Worm (Caenorhabditis elegans) whole organism, early embryonic: ENCODE measurements around the gene clec-219.
"Not testable (repeated sequence)": the region's sequence is repeated elsewhere in the genome, so short reads cannot be mapped to it uniquely, and the experiment has no call there.

Experiments used
- B0310.2 ChIP-seq: sonication (generic microtip); optimal IDR thresholded peaks from 2 replicates; lab custom pipeline; 2016; ENCODE audit warnings: mild to moderate bottlenecking, missing genetic modification characterization, missing compliant biosample characterization
- F13C5.2 ChIP-seq: sonication (generic microtip); optimal IDR thresholded peaks from 2 replicates; lab custom pipeline; 2017; ENCODE audit warnings: mild to moderate bottlenecking, missing genetic modification characterization, inconsistent platforms, missing compliant biosample characterization
- aly-1 ChIP-seq: sonication (generic microtip); optimal IDR thresholded peaks from 2 replicates; lab custom pipeline; 2016; ENCODE audit warnings: missing genetic modification characterization, missing compliant biosample characterization
- ama-1 ChIP-seq: fragments of 150-350 bp; optimal IDR thresholded peaks from 2 replicates; lab custom pipeline; 2014
- ceh-13 ChIP-seq: fragments of 200-800 bp; sonication (Bioruptor generic); optimal IDR thresholded peaks from 2 replicates; lab custom pipeline; 2018; ENCODE audit warnings: mild to moderate bottlenecking, missing genetic modification characterization, missing compliant biosample characterization
- ceh-36 ChIP-seq: sonication (generic microtip); optimal IDR thresholded peaks from 2 replicates; lab custom pipeline; 2016; ENCODE audit warnings: missing genetic modification characterization, inconsistent platforms, missing compliant biosample characterization
- ets-7 ChIP-seq: sonication (generic microtip); optimal IDR thresholded peaks from 2 replicates; lab custom pipeline; 2016; ENCODE audit warnings: missing genotype, missing genetic modification characterization, missing compliant biosample characterization
- flt-1 ChIP-seq: fragments of 200-800 bp; sonication (Bioruptor generic); IDR thresholded peaks from 2 replicates; pipeline ENCODE4 v1.3.6; 2022; ENCODE audit warnings: missing genetic modification characterization, missing compliant biosample characterization
- hmbx-1 ChIP-seq: sonication (generic microtip); optimal IDR thresholded peaks from 2 replicates; lab custom pipeline; 2016; ENCODE audit warnings: mild to moderate bottlenecking, missing genetic modification characterization, missing compliant biosample characterization
- hmg-4 ChIP-seq: fragments of 200-800 bp; sonication (Bioruptor generic); optimal IDR thresholded peaks from 2 replicates; lab custom pipeline; 2018; ENCODE audit warnings: mild to moderate bottlenecking, missing genetic modification characterization, missing compliant biosample characterization
- hnd-1 ChIP-seq: sonication (generic microtip); optimal IDR thresholded peaks from 2 replicates; lab custom pipeline; 2016; ENCODE audit warnings: missing genetic modification characterization, missing compliant biosample characterization
- pes-1 ChIP-seq: fragments of 200-800 bp; sonication (Bioruptor generic); IDR thresholded peaks from 2 replicates; pipeline ENCODE4 v1.3.6; 2022; ENCODE audit warnings: missing genetic modification reagents, missing genetic modification characterization, missing compliant biosample characterization
- scrt-1 ChIP-seq: fragments of 200-800 bp; sonication (Bioruptor generic); IDR thresholded peaks from 2 replicates; pipeline ENCODE4 v1.3.6; 2022; ENCODE audit warnings: missing genetic modification characterization, missing compliant biosample characterization
- sea-1 ChIP-seq: fragments of 200-800 bp; sonication (Bioruptor generic); conservative IDR thresholded peaks from 2 replicates; pipeline ENCODE4 v1.3.6; 2022; ENCODE audit warnings: missing genetic modification characterization, missing compliant biosample characterization
- tbx-11 ChIP-seq: fragments of 200-800 bp; sonication (Bioruptor generic); IDR thresholded peaks from 2 replicates; pipeline ENCODE4 v1.3.6; 2022; ENCODE audit warnings: missing genetic modification characterization, missing compliant biosample characterization
- tbx-37 ChIP-seq: fragments of 200-800 bp; sonication (Bioruptor generic); conservative IDR thresholded peaks from 2 replicates; pipeline ENCODE4 v1.3.6; 2022; ENCODE audit warnings: missing genetic modification reagents, missing genetic modification characterization, missing compliant biosample characterization
- tra-4 ChIP-seq: sonication (generic microtip); optimal IDR thresholded peaks from 2 replicates; lab custom pipeline; 2017; ENCODE audit warnings: missing genetic modification characterization, missing compliant biosample characterization

Gene clec-219

DNA sequence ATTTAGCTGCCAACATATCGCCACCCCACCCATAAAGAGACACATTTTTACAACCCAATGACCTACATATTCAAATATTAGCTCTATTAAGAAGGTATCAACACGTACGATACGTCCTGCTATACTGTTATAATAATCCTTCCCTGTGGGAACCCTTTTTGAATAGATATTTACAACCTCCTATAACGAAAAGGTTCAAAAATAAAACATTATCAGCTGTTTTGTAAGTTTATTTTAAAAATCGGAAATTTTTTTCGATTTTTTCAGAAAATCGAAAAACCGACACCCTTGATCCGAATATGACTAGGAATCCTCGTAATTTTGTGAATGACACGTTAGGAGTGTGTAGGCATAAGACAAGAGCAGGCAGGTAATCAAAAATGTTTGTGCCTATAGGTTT lies 22.7 kb downstream of the clec-219 start, which contains the start of gene C08D8.7:
Gene C08D8.7 (plus strand): TSS at position 301 of the 400 bp plus-strand sequence.
- TF ChIP-seq ama-1; ets-7 (tag; lab: Kevin White, UChicago); scrt-1 (GFP tag; lab: Robert Waterston, UW): not testable (repeated sequence)

- TF ChIP-seq ets-7 (tag; lab: Kevin White, UChicago) = no peak
- TF ChIP-seq tra-4 (tag; lab: Kevin White, UChicago) = no peak
- no peak for TF ChIP-seq tbx-11
- TF ChIP-seq ceh-13 (GFP tag; lab: Kevin White, UChicago) = no peak
- TF ChIP-seq tbx-37 = no peak
- no peak for TF ChIP-seq hnd-1
- no peak for TF ChIP-seq hmg-4 (GFP tag; lab: Kevin White, UChicago)
- TF ChIP-seq B0310.2 (tag; lab: Kevin White, UChicago) = no peak
- TF ChIP-seq aly-1 (tag; lab: Kevin White, UChicago) = no peak
- no peak for TF ChIP-seq sea-1 (GFP tag; lab: Robert Waterston, UW)
- TF ChIP-seq scrt-1 (GFP tag; lab: Robert Waterston, UW) = no peak
Measured at ce11 chrV:8342416-8342815, 24.2 kb downstream of the clec-219 start.

DNA sequence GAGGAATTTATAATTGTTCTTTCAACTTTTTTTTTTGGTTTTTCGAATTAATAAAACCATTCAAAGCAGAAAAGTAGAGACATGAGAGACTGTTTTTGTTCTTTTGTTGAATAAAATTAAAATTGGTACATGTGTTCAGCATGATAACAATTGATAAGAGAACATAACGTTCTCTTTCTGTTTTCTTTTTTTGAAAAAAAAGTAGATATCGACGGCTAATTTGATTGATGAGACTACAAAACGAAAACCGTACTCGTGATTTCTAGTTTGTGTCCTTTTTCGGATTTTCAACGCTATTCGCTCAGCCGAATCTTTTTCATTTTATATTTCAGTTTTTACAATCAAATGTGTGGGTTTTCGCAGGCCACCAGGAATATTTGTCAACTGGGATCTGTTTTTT lies 27.2 kb downstream of the clec-219 start, which contains the start of gene C08D8.1:
Gene C08D8.1 (plus strand): TSS at position 324 of the 400 bp plus-strand sequence.
- TF ChIP-seq B0310.2 (tag; lab: Kevin White, UChicago) (no peak), ets-7 (tag; lab: Kevin White, UChicago) (no peak), sea-1 (GFP tag; lab: Robert Waterston, UW) (no peak), aly-1 (tag; lab: Kevin White, UChicago) (no peak), hmbx-1 (tag; lab: Kevin White, UChicago) (no peak), ceh-36 (tag; lab: Kevin White, UChicago) (no peak), ceh-13 (GFP tag; lab: Kevin White, UChicago) (no peak), ama-1 (no peak), tra-4 (tag; lab: Kevin White, UChicago) (no peak), hnd-1 (no peak), tbx-37 (no peak)

DNA sequence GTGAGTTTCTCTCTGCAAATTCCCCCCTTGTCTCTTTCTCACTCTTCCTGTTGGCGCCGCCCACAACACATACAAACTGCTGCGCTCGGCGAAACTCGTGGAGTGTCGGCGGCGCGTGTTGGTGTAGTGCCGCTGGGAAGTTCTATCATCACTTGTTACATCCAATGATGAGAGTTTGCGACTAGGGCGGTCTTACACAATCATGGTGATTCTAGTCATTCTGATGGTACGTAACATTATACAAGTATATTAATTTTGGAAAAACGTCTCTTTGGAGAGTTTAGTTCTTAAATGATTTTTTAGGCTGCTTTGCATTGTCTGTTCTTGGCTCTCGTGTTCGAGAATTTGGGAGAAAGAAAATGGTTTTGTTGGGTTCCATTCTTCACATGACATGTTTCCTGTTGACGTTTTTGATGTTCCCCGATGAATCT lies 30.7 kb downstream of the clec-219 start:
- TF ChIP-seq sea-1 (GFP tag; lab: Robert Waterston, UW) (no peak), B0310.2 (tag; lab: Kevin White, UChicago) (no peak), tbx-11 (no peak), F13C5.2 (tag; lab: Kevin White, UChicago) (peak; percentile 72), hnd-1 (no peak), tra-4 (tag; lab: Kevin White, UChicago) (no peak), hmg-4 (GFP tag; lab: Kevin White, UChicago) (no peak), scrt-1 (GFP tag; lab: Robert Waterston, UW) (no peak), ama-1 (peak; percentile 46), aly-1 (tag; lab: Kevin White, UChicago) (no peak), flt-1 (GFP tag; lab: Robert Waterston, UW) (no peak)

DNA sequence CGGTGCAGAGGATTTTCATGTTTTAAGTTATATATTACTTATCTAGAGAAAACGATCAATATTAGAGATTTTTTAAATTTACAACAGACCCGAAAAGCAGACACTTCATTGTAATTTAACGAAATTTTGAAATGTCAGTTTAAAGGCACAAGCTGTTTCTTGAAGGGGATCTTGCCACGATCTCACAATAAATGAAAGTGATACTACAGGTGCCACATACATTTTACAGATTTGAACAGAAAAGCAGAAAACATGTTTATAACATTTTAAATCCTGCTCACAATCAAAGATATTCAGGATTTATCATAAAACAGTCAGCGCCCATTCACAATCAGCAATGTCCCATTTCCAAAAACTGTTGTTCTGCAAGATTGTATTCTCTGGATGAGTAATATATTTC lies 31.7 kb downstream of the clec-219 start:
- TF ChIP-seq ceh-36 (tag; lab: Kevin White, UChicago) = no peak
- no peak for TF ChIP-seq tbx-37
- TF ChIP-seq flt-1 (GFP tag; lab: Robert Waterston, UW) = no peak
- TF ChIP-seq ets-7 (tag; lab: Kevin White, UChicago) = no peak
- TF ChIP-seq B0310.2 (tag; lab: Kevin White, UChicago) = no peak
- TF ChIP-seq F13C5.2 (tag; lab: Kevin White, UChicago) = no peak
- no peak for TF ChIP-seq aly-1 (tag; lab: Kevin White, UChicago)
- no peak for TF ChIP-seq ceh-13 (GFP tag; lab: Kevin White, UChicago)
- TF ChIP-seq hmg-4 (GFP tag; lab: Kevin White, UChicago) = no peak
- TF ChIP-seq scrt-1 (GFP tag; lab: Robert Waterston, UW) = no peak
- no peak for TF ChIP-seq hnd-1
- no peak for TF ChIP-seq tbx-11
- no peak for TF ChIP-seq tra-4 (tag; lab: Kevin White, UChicago)
- TF ChIP-seq sea-1 (GFP tag; lab: Robert Waterston, UW) = no peak
- no peak for TF ChIP-seq ama-1
- TF ChIP-seq pes-1 (GFP tag; lab: Robert Waterston, UW) = no peak
- TF ChIP-seq hmbx-1 (tag; lab: Kevin White, UChicago) = no peak

DNA sequence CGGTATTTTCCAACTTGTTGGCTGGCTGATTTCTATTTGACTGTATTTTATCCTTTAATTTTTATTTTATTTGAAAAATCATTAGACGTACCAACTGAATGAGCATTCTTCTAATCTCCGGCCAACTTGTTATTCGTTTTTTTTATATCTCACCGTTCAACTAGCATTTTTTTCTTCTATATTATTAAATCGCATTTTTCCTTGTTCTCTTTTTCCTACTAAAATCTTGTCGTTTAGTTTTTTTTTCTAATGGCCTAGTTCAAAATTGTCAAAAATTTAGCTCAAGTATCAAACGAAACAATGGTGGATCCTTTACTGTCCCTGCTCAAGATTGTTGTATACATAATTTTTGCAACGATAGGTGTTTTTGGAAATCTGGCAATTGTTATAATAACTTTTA lies 33.1 kb downstream of the clec-219 start, which contains the start of gene srsx-22:
Gene srsx-22 (plus strand): TSS at position 301 of the 400 bp plus-strand sequence.
- TF ChIP-seq sea-1 (GFP tag; lab: Robert Waterston, UW) (no peak), ceh-36 (tag; lab: Kevin White, UChicago) (no peak), ceh-13 (GFP tag; lab: Kevin White, UChicago) (no peak), hmbx-1 (tag; lab: Kevin White, UChicago) (no peak), aly-1 (tag; lab: Kevin White, UChicago) (no peak), flt-1 (GFP tag; lab: Robert Waterston, UW) (no peak), tra-4 (tag; lab: Kevin White, UChicago) (no peak), pes-1 (GFP tag; lab: Robert Waterston, UW) (no peak), hnd-1 (no peak), scrt-1 (GFP tag; lab: Robert Waterston, UW) (no peak), hmg-4 (GFP tag; lab: Kevin White, UChicago) (no peak), ets-7 (tag; lab: Kevin White, UChicago) (no peak), tbx-37 (no peak), tbx-11 (no peak), F13C5.2 (tag; lab: Kevin White, UChicago) (no peak), ama-1 (no peak), B0310.2 (tag; lab: Kevin White, UChicago) (no peak)

DNA sequence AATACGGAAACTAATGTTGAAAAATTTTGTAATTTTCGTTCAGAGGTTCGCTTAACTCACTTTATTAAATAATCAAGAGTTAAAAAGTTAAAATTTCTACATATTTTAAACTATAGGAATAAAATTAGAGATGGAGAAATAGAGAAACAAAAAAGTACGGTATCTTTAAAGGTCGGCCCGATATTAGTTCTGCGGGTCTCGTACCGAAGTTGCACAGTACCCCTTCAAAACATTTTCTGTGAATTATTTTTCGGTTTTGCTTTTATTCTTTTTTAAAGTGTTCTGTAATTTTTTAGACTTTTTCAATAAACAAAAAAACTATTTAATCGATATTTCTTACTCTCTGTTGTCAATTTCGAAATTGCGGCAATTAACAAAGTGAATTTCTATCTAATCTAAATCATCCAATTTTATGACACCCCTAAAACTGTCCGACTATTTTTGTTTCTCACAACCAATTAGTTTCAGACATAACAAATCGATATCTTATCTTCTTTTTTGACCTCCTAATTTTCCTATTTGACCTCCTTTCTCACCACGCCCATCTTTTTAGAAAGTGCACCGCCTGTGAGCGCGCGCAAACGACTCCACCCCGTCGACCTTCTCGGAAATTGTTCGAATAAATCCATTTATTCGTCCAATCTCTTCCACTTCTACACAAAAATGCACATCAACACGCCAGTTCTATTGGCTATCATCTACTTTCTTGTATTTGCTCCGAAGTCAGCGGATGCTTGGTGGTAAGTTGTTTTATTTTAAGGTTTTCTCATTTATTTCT lies 37.4 kb downstream of the clec-219 start, which contains the start of gene mom-2:
Gene mom-2 (plus strand): TSS at position 554 of the 778 bp plus-strand sequence.
- no peak for TF ChIP-seq F13C5.2 (tag; lab: Kevin White, UChicago)
- TF ChIP-seq flt-1 (GFP tag; lab: Robert Waterston, UW) = no peak
- TF ChIP-seq ceh-36 (tag; lab: Kevin White, UChicago) = no peak
- TF ChIP-seq hmg-4 (GFP tag; lab: Kevin White, UChicago) = no peak
- TF ChIP-seq tbx-11 = no peak
- no peak for TF ChIP-seq scrt-1 (GFP tag; lab: Robert Waterston, UW)
- TF ChIP-seq sea-1 (GFP tag; lab: Robert Waterston, UW) = no peak
- TF ChIP-seq tbx-37 = no peak
- TF ChIP-seq tra-4 (tag; lab: Kevin White, UChicago) = no peak
- no peak for TF ChIP-seq ets-7 (tag; lab: Kevin White, UChicago)
- TF ChIP-seq ama-1 = no peak
- TF ChIP-seq aly-1 (tag; lab: Kevin White, UChicago) = no peak
- TF ChIP-seq hnd-1 = no peak
- no peak for TF ChIP-seq hmbx-1 (tag; lab: Kevin White, UChicago)
- no peak for TF ChIP-seq ceh-13 (GFP tag; lab: Kevin White, UChicago)
- no peak for TF ChIP-seq pes-1 (GFP tag; lab: Robert Waterston, UW)
- no peak for TF ChIP-seq B0310.2 (tag; lab: Kevin White, UChicago)
